Fruit fly (Drosophila melanogaster) whole organism, embryonic: ENCODE results near the gene CG4594.

Experiments
- CG1024 ChIP-seq: fragments of 200-800 bp; sonication (Bioruptor generic); IDR thresholded peaks from 2 replicates; pipeline ENCODE4 v1.3.6; 2022; ENCODE audit warnings: missing biosample characterization, missing genetic modification characterization
- CG10543 ChIP-seq: fragments of 200-800 bp; sonication (Bioruptor generic); optimal IDR thresholded peaks from 3 replicates; lab custom pipeline; 2017; ENCODE audit warnings: missing biosample characterization, mild to moderate bottlenecking, missing genetic modification characterization, moderate library complexity
- CG12942 ChIP-seq: fragments of 200-800 bp; sonication (Bioruptor generic); optimal IDR thresholded peaks from 3 replicates; lab custom pipeline; 2016; ENCODE audit warnings: missing biosample characterization, missing genetic modification characterization
- CG15514 ChIP-seq: fragments of 200-800 bp; sonication (Bioruptor generic); optimal IDR thresholded peaks from 3 replicates; lab custom pipeline; 2017; ENCODE audit warnings: missing biosample characterization, missing genetic modification characterization, mild to moderate bottlenecking, moderate library complexity, missing genetic modification reagents
- CG17328 ChIP-seq: fragments of 200-800 bp; sonication (Bioruptor generic); IDR thresholded peaks from 2 replicates; pipeline ENCODE4 v1.3.6; 2022; ENCODE audit warnings: missing biosample characterization, missing genetic modification characterization
- CG17568 ChIP-seq: fragments of 200-800 bp; sonication (Bioruptor generic); optimal IDR thresholded peaks from 2 replicates; lab custom pipeline; 2018; ENCODE audit warnings: missing biosample characterization, mild to moderate bottlenecking, missing genetic modification characterization, moderate library complexity
- CG18619 ChIP-seq: fragments of 200-800 bp; sonication (Bioruptor generic); optimal IDR thresholded peaks from 3 replicates; lab custom pipeline; 2017; ENCODE audit warnings: missing biosample characterization, mild to moderate bottlenecking, missing genetic modification characterization
- CG18764 ChIP-seq: fragments of 200-800 bp; sonication (Bioruptor generic); optimal IDR thresholded peaks from 3 replicates; lab custom pipeline; 2016; ENCODE audit warnings: missing biosample characterization, missing genetic modification characterization
- CG2889 ChIP-seq: fragments of 200-800 bp; sonication (Bioruptor generic); IDR thresholded peaks from 3 replicates; pipeline ENCODE4 v1.3.6; 2022; ENCODE audit warnings: missing biosample characterization, missing genetic modification characterization
- CG3065 ChIP-seq: fragments of 200-800 bp; sonication (Bioruptor generic); optimal IDR thresholded peaks from 2 replicates; lab custom pipeline; 2016; ENCODE audit warnings: missing biosample characterization, missing genetic modification characterization
- CG3163 ChIP-seq: fragments of 200-800 bp; sonication (Bioruptor generic); optimal IDR thresholded peaks from 3 replicates; lab custom pipeline; 2016; ENCODE audit warnings: missing biosample characterization, missing genetic modification characterization
- CG3995 ChIP-seq: fragments of 200-800 bp; sonication (Bioruptor generic); optimal IDR thresholded peaks from 3 replicates; lab custom pipeline; 2016; ENCODE audit warnings: missing biosample characterization, missing genetic modification characterization
- CG4404 ChIP-seq: fragments of 200-800 bp; sonication (Bioruptor generic); IDR thresholded peaks from 2 replicates; pipeline ENCODE4 v1.3.6; 2022; ENCODE audit warnings: missing biosample characterization, missing genetic modification characterization
- CG6813 ChIP-seq: fragments of 200-800 bp; sonication (Bioruptor generic); optimal IDR thresholded peaks from 2 replicates; lab custom pipeline; 2017; ENCODE audit warnings: missing biosample characterization, missing genetic modification characterization, mild to moderate bottlenecking, moderate library complexity, missing genetic modification reagents
- CG7271 ChIP-seq: fragments of 200-800 bp; sonication (Bioruptor generic); optimal IDR thresholded peaks from 2 replicates; lab custom pipeline; 2018; ENCODE audit warnings: missing biosample characterization, mild to moderate bottlenecking, missing genetic modification characterization, moderate library complexity
- CG9609 ChIP-seq: fragments of 200-800 bp; sonication (Bioruptor generic); optimal IDR thresholded peaks from 3 replicates; lab custom pipeline; 2016; ENCODE audit warnings: missing biosample characterization, missing genetic modification characterization
- CG9817 ChIP-seq: fragments of 200-800 bp; sonication (Bioruptor generic); optimal IDR thresholded peaks from 2 replicates; lab custom pipeline; 2018; ENCODE audit warnings: missing biosample characterization, mild to moderate bottlenecking, missing genetic modification characterization, moderate library complexity
- CHES-1-like ChIP-seq: fragments of 200-800 bp; sonication (Bioruptor generic); optimal IDR thresholded peaks from 2 replicates; lab custom pipeline; 2016; ENCODE audit warnings: missing biosample characterization, missing genetic modification characterization
- Dp ChIP-seq: fragments of 200-800 bp; sonication (Bioruptor generic); optimal IDR thresholded peaks from 2 replicates; lab custom pipeline; 2018; ENCODE audit warnings: missing biosample characterization, mild to moderate bottlenecking, missing genetic modification characterization, moderate library complexity
- Drgx ChIP-seq: fragments of 200-800 bp; sonication (Bioruptor generic); IDR thresholded peaks from 2 replicates; pipeline ENCODE4 v1.3.6; 2022; ENCODE audit warnings: missing biosample characterization, missing genetic modification characterization
- E2f2 ChIP-seq: fragments of 200-800 bp; sonication (Bioruptor generic); IDR thresholded peaks from 2 replicates; pipeline ENCODE4 v1.3.6; 2022; ENCODE audit warnings: missing biosample characterization, missing genetic modification characterization
- MBD-R2 ChIP-seq: fragments of 200-800 bp; sonication (Bioruptor generic); IDR thresholded peaks from 2 replicates; pipeline ENCODE4 v1.3.6; 2022; ENCODE audit warnings: missing biosample characterization, missing genetic modification characterization
- Meics ChIP-seq: fragments of 200-800 bp; sonication (Bioruptor generic); optimal IDR thresholded peaks from 2 replicates; lab custom pipeline; 2017; ENCODE audit warnings: missing biosample characterization, mild to moderate bottlenecking, missing genetic modification characterization
- NC2β ChIP-seq: fragments of 200-800 bp; sonication (Bioruptor generic); optimal IDR thresholded peaks from 2 replicates; lab custom pipeline; 2016; ENCODE audit warnings: missing biosample characterization, missing genetic modification characterization
- Nf-YA ChIP-seq: fragments of 200-800 bp; sonication (Bioruptor generic); IDR thresholded peaks from 2 replicates; pipeline ENCODE4 v1.3.6; 2022; ENCODE audit warnings: missing biosample characterization, missing genetic modification characterization
- Nf-YC ChIP-seq: fragments of 200-800 bp; optimal IDR thresholded peaks from 3 replicates; lab custom pipeline; 2019; ENCODE audit warnings: missing biosample characterization, mild to moderate bottlenecking, missing genetic modification characterization, moderate library complexity
- Taf1 ChIP-seq: fragments of 200-800 bp; sonication (Bioruptor generic); IDR thresholded peaks from 2 replicates; pipeline ENCODE4 v1.3.6; 2022; ENCODE audit warnings: missing biosample characterization, missing genetic modification characterization
- crp ChIP-seq, 2 experiments: fragments of 200-800 bp; sonication (Bioruptor generic); optimal IDR thresholded peaks; 2 replicates in 1 of 2; 3 replicates in 1 of 2; lab custom pipeline; 2017; ENCODE audit warnings: missing biosample characterization in 2 of 2, missing genetic modification characterization in 2 of 2, mild to moderate bottlenecking in 1 of 2, moderate library complexity in 1 of 2
- disco-r ChIP-seq: fragments of 200-800 bp; sonication (Bioruptor generic); optimal IDR thresholded peaks from 2 replicates; lab custom pipeline; 2016; ENCODE audit warnings: missing biosample characterization, missing genetic modification characterization
- dm ChIP-seq: fragments of 200-800 bp; sonication (Bioruptor generic); optimal IDR thresholded peaks from 3 replicates; lab custom pipeline; 2016; ENCODE audit warnings: missing biosample characterization, missing genetic modification characterization
- dpn ChIP-seq, 2 experiments: fragments of 200-800 bp; sonication (Bioruptor generic); optimal IDR thresholded peaks; 3 replicates each; lab custom pipeline; 2016; ENCODE audit warnings: missing biosample characterization in 2 of 2, missing genetic modification characterization in 2 of 2
- emc ChIP-seq: fragments of 200-800 bp; sonication (Bioruptor generic); optimal IDR thresholded peaks from 2 replicates; lab custom pipeline; 2016; ENCODE audit warnings: missing biosample characterization, missing genetic modification characterization
- fu2 ChIP-seq: fragments of 200-800 bp; sonication (Bioruptor generic); optimal IDR thresholded peaks from 2 replicates; lab custom pipeline; 2016; ENCODE audit warnings: missing biosample characterization, missing genetic modification characterization
- gro ChIP-seq: fragments of 200-800 bp; sonication (Bioruptor generic); optimal IDR thresholded peaks from 2 replicates; lab custom pipeline; 2016; ENCODE audit warnings: missing biosample characterization, missing genetic modification characterization
- h ChIP-seq: fragments of >200 bp; optimal IDR thresholded peaks from 2 replicates; lab custom pipeline; 2017
- hkb ChIP-seq, 2 experiments: fragments of 200-800 bp in 1 of 2; fragments of >200 bp in 1 of 2; sonication (Bioruptor generic) in 1 of 2; IDR thresholded peaks in 1 of 2; optimal IDR thresholded peaks in 1 of 2; 2 replicates each; pipeline versions ENCODE4 v1.3.6 to Lab custom; 2017 to 2022; ENCODE audit warnings: missing biosample characterization in 1 of 2, missing genetic modification characterization in 1 of 2
- ken ChIP-seq: fragments of 200-800 bp; sonication (Bioruptor generic); IDR thresholded peaks from 3 replicates; pipeline ENCODE4 v1.3.6; 2022; ENCODE audit warnings: missing biosample characterization, missing genetic modification characterization
- kni ChIP-seq: fragments of 200-800 bp; sonication (Bioruptor generic); optimal IDR thresholded peaks from 3 replicates; lab custom pipeline; 2017; ENCODE audit warnings: mild to moderate bottlenecking, missing biosample characterization, missing genetic modification reagents, missing genetic modification characterization
- lov ChIP-seq, 2 experiments: fragments of 200-800 bp in 1 of 2; fragments of >200 bp in 1 of 2; sonication (Bioruptor generic) in 1 of 2; IDR thresholded peaks in 1 of 2; optimal IDR thresholded peaks in 1 of 2; 2 replicates in 1 of 2; 3 replicates in 1 of 2; pipeline versions ENCODE4 v1.3.6 to Lab custom; 2017 to 2022; ENCODE audit warnings: missing biosample characterization in 1 of 2, missing genetic modification characterization in 1 of 2
- prd ChIP-seq, 3 experiments: fragments of >200 bp in 2 of 3; fragments of 200-800 bp in 1 of 3; sonication (Bioruptor generic) in 1 of 3; optimal IDR thresholded peaks in 2 of 3; IDR thresholded peaks in 1 of 3; 2 replicates in 2 of 3; 3 replicates in 1 of 3; pipeline versions ENCODE4 v1.3.6 to Lab custom; 2017 to 2022; ENCODE audit warnings: missing biosample characterization in 1 of 3, missing genetic modification characterization in 1 of 3
- pum ChIP-seq: fragments of 200-800 bp; sonication (Bioruptor generic); optimal IDR thresholded peaks from 2 replicates; lab custom pipeline; 2016; ENCODE audit warnings: missing biosample characterization, missing genetic modification characterization
- scrt ChIP-seq: fragments of 200-800 bp; sonication (Bioruptor generic); optimal IDR thresholded peaks from 2 replicates; lab custom pipeline; 2018; ENCODE audit warnings: missing biosample characterization, mild to moderate bottlenecking, missing genetic modification characterization, moderate library complexity
- sima ChIP-seq: fragments of 200-800 bp; sonication (Bioruptor generic); optimal IDR thresholded peaks from 2 replicates; lab custom pipeline; 2016; ENCODE audit warnings: missing biosample characterization, missing genetic modification characterization
- slbo ChIP-seq: fragments of 200-800 bp; sonication (Bioruptor generic); IDR thresholded peaks from 2 replicates; pipeline ENCODE4 v1.3.6; 2022; ENCODE audit warnings: missing biosample characterization, missing genetic modification characterization
- sr ChIP-seq: fragments of 200-800 bp; sonication (Bioruptor generic); IDR thresholded peaks from 3 replicates; pipeline ENCODE4 v1.3.6; 2022; ENCODE audit warnings: missing biosample characterization, missing genetic modification characterization
- tx ChIP-seq: fragments of 200-800 bp; sonication (Bioruptor generic); optimal IDR thresholded peaks from 2 replicates; lab custom pipeline; 2016; ENCODE audit warnings: missing biosample characterization, missing genetic modification characterization
- vvl ChIP-seq: fragments of 200-800 bp; sonication (Bioruptor generic); IDR thresholded peaks from 2 replicates; pipeline ENCODE4 v1.3.6; 2022; ENCODE audit warnings: missing biosample characterization, missing genetic modification characterization
- zfh2 ChIP-seq: fragments of 200-800 bp; sonication (Bioruptor generic); optimal IDR thresholded peaks from 2 replicates; lab custom pipeline; 2016; ENCODE audit warnings: missing biosample characterization, missing genetic modification characterization

CG4594 gene

DNA sequence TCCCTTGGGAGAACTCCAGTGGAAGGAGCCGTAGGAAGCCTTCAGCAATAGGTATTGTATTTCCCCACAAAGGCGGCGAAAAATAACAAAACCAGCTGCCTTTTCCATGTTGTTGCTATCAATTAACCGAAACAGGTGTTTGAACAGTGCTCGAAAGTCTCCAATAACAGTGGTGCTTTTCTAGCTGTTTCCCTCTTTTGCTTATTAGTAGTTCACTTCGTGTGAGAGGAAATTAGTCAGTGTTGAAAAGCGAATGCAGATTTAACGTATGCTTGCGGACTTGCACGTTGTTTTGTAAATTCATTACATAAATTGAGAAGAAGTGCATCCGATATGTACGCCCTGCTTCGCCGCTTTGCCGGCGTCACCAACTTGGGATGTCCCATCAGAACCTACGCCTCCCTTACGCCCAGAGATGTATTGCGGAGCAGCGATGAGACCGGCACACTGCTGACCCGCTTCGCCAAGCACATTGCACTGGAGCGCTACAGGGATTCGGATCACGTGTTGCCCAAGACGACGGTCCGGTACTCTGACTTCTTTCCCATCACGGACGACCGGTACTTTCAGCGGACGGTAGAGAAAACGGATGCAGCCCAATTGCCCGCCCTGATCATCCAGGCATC lies 18.8 kb downstream of the CG4594 start, which contains the start of the genes Datp and CG4619 (continued):
- TF ChIP-seq hkb (optimal IDR thresholded peaks at IDR 0.05; lab: Kevin White, UChicago) (no peak), hkb (GFP tag; IDR thresholded peaks at IDR 0.05; lab: Robert Waterston, UW) (no peak), Dp (peak; percentile 17), CG3065 (GFP tag; lab: Kevin White, UChicago) (no peak), CG10543 (GFP tag; lab: Kevin White, UChicago) (peak; percentile 29), crp (GFP tag; optimal IDR thresholded peaks at IDR 0.05; lab: Kevin White, UChicago) (peak in 1 of 2 experiments; percentile 87), sima (GFP tag; lab: Kevin White, UChicago) (no peak), kni (GFP tag; lab: Kevin White, UChicago) (peak; percentile 32), Nf-YC (no peak), prd (optimal IDR thresholded peaks at IDR 0.05; lab: Kevin White, UChicago) (no peak), prd (GFP tag; IDR thresholded peaks at IDR 0.05; lab: Robert Waterston, UW) (peak; percentile 20; the same call in 1 of the 3 replicates), Meics (GFP tag; lab: Kevin White, UChicago) (peak; percentile 39), slbo (GFP tag; lab: Robert Waterston, UW) (peak; percentile 71), CG12942 (GFP tag; lab: Kevin White, UChicago) (peak; percentile 50), CG18764 (peak; percentile 32), MBD-R2 (peak; percentile 93), tx (peak; percentile 26), CG3995 (GFP tag; lab: Kevin White, UChicago) (peak; percentile 36), CG2889 (0 out of 3 replicates have a peak, but pooled peaks have one; percentile 6), CG7271 (tag; lab: Kevin White, UChicago) (no peak), gro (GFP tag; lab: Kevin White, UChicago) (peak; percentile 24), disco-r (peak; percentile 20), CG9817 (tag; lab: Kevin White, UChicago) (peak; percentile 39), CG18619 (GFP tag; lab: Kevin White, UChicago) (peak; percentile 54), lov (optimal IDR thresholded peaks at IDR 0.05; lab: Kevin White, UChicago) (no peak), lov (GFP tag; IDR thresholded peaks at IDR 0.05; lab: Robert Waterston, UW) (peak; percentile 72; the same call in 1 of the 3 replicates), scrt (peak; percentile 49), E2f2 (GFP tag; lab: Robert Waterston, UW) (peak; percentile 32; the same call in 1 of the 2 replicates), CG1024 (GFP tag; lab: Robert Waterston, UW) (0 out of 2 replicates have a peak, but pooled peaks have one; percentile 6), CG3163 (GFP tag; lab: Kevin White, UChicago) (peak; percentile 13), NC2β (peak; percentile 22), CG6813 (GFP tag; lab: Kevin White, UChicago) (peak; percentile 16), sr (GFP tag; lab: Robert Waterston, UW) (no peak), h (lab: Kevin White, UChicago) (no peak), CG9609 (peak; percentile 51), zfh2 (GFP tag; lab: Kevin White, UChicago) (peak; percentile 77), fu2 (peak; percentile 69), CHES-1-like (GFP tag; lab: Kevin White, UChicago) (peak; percentile 29), dpn (GFP tag; optimal IDR thresholded peaks at IDR 0.05; lab: Kevin White, UChicago) (peak; percentile 63 to 66), CG17568 (GFP tag; lab: Kevin White, UChicago) (no peak), pum (peak; percentile 29), Taf1 (GFP tag; lab: Robert Waterston, UW) (peak; percentile 33; the same call in 1 of the 2 replicates), dm (GFP tag; lab: Kevin White, UChicago) (peak; percentile 89), vvl (GFP tag; lab: Robert Waterston, UW) (peak; percentile 63; the same call in 1 of the 2 replicates), CG15514 (peak; percentile 97), CG17328 (GFP tag; lab: Robert Waterston, UW) (peak; percentile 29; the same call in 1 of the 2 replicates), Nf-YA (GFP tag; lab: Robert Waterston, UW) (no peak), CG4404 (peak; percentile 40), ken (GFP tag; lab: Robert Waterston, UW) (peak; percentile 53; the same call in 2 of the 3 replicates), Drgx (GFP tag; lab: Robert Waterston, UW) (peak; percentile 36; the same call in 1 of the 2 replicates), emc (GFP tag; lab: Kevin White, UChicago) (peak; percentile 38)
